Worm (Caenorhabditis elegans) whole organism, L2 larva: ENCODE measurements around the gene W01A11.7.

Experiments used
- aly-2 ChIP-seq: fragments of 150-350 bp; optimal IDR thresholded peaks from 2 replicates; lab custom pipeline; 2014; ENCODE audit warnings: missing biosample characterization, missing genetic modification characterization
- ama-1 ChIP-seq: fragments of 150-350 bp; optimal IDR thresholded peaks from 2 replicates; lab custom pipeline; 2018; ENCODE audit warnings: inconsistent platforms
- lsy-2 ChIP-seq, 2 experiments: fragments of 150-350 bp in 1 of 2; sonication (generic microtip) in 1 of 2; optimal IDR thresholded peaks; 2 replicates each; lab custom pipeline; 2014 to 2017; ENCODE audit warnings: missing biosample characterization in 2 of 2, missing genetic modification characterization in 2 of 2
- skn-1 ChIP-seq: sonication (generic microtip); optimal IDR thresholded peaks from 2 replicates; lab custom pipeline; 2017; ENCODE audit warnings: missing biosample characterization, missing genetic modification characterization
- sma-9 ChIP-seq, 2 experiments: fragments of 150-350 bp in 1 of 2; sonication (generic microtip) in 1 of 2; optimal IDR thresholded peaks; 2 replicates each; lab custom pipeline; 2014 to 2016; ENCODE audit warnings: missing genetic modification characterization in 2 of 2, mild to moderate bottlenecking in 1 of 2, missing biosample characterization in 1 of 2, missing compliant biosample characterization in 1 of 2, missing genetic modification reagents in 1 of 2, moderate library complexity in 1 of 2
- unc-62 ChIP-seq: fragments of 150-350 bp; optimal IDR thresholded peaks from 2 replicates; lab custom pipeline; 2014; ENCODE audit warnings: missing biosample characterization, missing genetic modification reagents, missing genetic modification characterization

- TF ChIP-seq ama-1 (no peak), skn-1 (tag; lab: Kevin White, UChicago) (no peak), aly-2 (tag; lab: Kevin White, UChicago) (no peak), unc-62 (no peak), lsy-2 (tag; optimal IDR thresholded peaks at IDR 0.05; lab: Kevin White, UChicago) (no peak), sma-9 (GFP tag; optimal IDR thresholded peaks at IDR 0.05; lab: Kevin White, UChicago) (no peak), sma-9 (tag; optimal IDR thresholded peaks at IDR 0.05; lab: Kevin White, UChicago) (no peak)
These were observed 41.4 kb upstream of the W01A11.7 start, which contains the start of gene dre-1 for ce11 chrV:6546450-6547171.
